Fruit fly (Drosophila melanogaster): ENCODE measurements around the gene CG2116.

The CG2116 gene

DNA sequence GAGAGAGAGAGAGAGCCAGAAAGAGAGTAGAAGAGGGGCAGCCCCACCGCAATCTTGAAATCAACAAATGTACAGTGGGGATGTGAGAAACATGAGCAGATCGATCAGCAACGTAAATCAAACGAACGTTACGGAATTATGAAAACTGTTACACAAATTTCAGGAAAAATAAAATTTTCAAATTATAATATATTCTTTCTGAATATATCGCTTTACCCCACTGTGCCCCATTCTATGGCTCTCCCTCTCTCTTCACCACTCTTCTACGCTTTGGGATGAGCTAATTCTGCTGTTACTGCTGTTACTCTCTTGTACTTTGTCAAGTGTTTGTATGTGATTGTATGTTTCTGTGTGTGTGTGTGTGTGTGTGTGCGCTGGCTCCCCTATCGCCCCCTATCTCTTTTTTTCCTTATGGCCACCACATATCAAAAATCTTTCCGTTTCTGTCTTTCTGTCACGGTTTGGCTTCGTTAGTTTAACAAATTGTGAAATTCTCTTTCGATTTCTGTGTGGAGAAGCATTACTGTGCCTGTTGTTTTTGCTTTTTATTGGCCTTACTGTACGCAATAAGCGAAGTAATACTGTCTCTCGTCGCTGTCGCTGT lies 38.5 kb upstream of the CG2116 start (continued):
- peak; percentile 88 for TF ChIP-seq CG11902 (GFP tag; optimal IDR thresholded peaks at IDR 0.05)
- peak; percentile 93 for TF ChIP-seq spab (GFP tag; optimal IDR thresholded peaks at IDR 0.05)
- peak; percentile 93 for TF ChIP-seq dsx (GFP tag; optimal IDR thresholded peaks at IDR 0.05; ENCODE audit: poor library complexity, severe bottlenecking)
- peak; percentile 88 for TF ChIP-seq Ets21C (GFP tag; optimal IDR thresholded peaks at IDR 0.05)
- TF ChIP-seq svp (GFP tag): peak; percentile 96
- peak; percentile 97 for TF ChIP-seq pdm3 (GFP tag; optimal IDR thresholded peaks at IDR 0.05)
- TF ChIP-seq CG34406 (GFP tag; optimal IDR thresholded peaks at IDR 0.05): peak; percentile 96
- TF ChIP-seq ss (GFP tag; optimal IDR thresholded peaks at IDR 0.05): peak; percentile 93 to 94
- peak; percentile 99 for TF ChIP-seq Eip78C (GFP tag)
- TF ChIP-seq Sox14 (GFP tag; optimal IDR thresholded peaks at IDR 0.05): peak; percentile 95
- TF ChIP-seq achi (GFP tag; optimal IDR thresholded peaks at IDR 0.05): peak; percentile 97
- peak; percentile 97 for TF ChIP-seq acj6 (GFP tag; optimal IDR thresholded peaks at IDR 0.05)
- TF ChIP-seq Sox102F (GFP tag; optimal IDR thresholded peaks at IDR 0.05): peak; percentile 95
- TF ChIP-seq CG8632 (GFP tag; optimal IDR thresholded peaks at IDR 0.05): peak; percentile 96
- peak; percentile 96 for TF ChIP-seq CG11294 (GFP tag; IDR thresholded peaks at IDR 0.05)
- TF ChIP-seq salr (GFP tag; optimal IDR thresholded peaks at IDR 0.05): peak; percentile 92 to 93
- peak; percentile 96 for TF ChIP-seq esn (GFP tag; optimal IDR thresholded peaks at IDR 0.05)
- peak; percentile 97 for TF ChIP-seq net (GFP tag; optimal IDR thresholded peaks at IDR 0.05)
- peak; percentile 91 for TF ChIP-seq Sox15 (GFP tag; optimal IDR thresholded peaks at IDR 0.05)
- peak; percentile 94 for TF ChIP-seq CG4318 (GFP tag; optimal IDR thresholded peaks at IDR 0.05)
- TF ChIP-seq CG1621 (tag; optimal IDR thresholded peaks at IDR 0.05): peak; percentile 94
- TF ChIP-seq CG32006 (GFP tag; optimal IDR thresholded peaks at IDR 0.05): peak; percentile 97
- peak; percentile 93 for TF ChIP-seq dac (GFP tag; optimal IDR thresholded peaks at IDR 0.05)
- peak; percentile 96 for TF ChIP-seq CG11762 (GFP tag; optimal IDR thresholded peaks at IDR 0.05; ENCODE audit: insufficient read depth)
- TF ChIP-seq Lpt (GFP tag; optimal IDR thresholded peaks at IDR 0.05): peak; percentile 97
- peak; percentile 95 for TF ChIP-seq Hr4 (GFP tag; optimal IDR thresholded peaks at IDR 0.05)
- peak; percentile 91 for TF ChIP-seq Hr39 (GFP tag; optimal IDR thresholded peaks at IDR 0.05)
- peak; percentile 90 for TF ChIP-seq CG6808 (GFP tag; optimal IDR thresholded peaks at IDR 0.05)
- TF ChIP-seq Hr38 (GFP tag; optimal IDR thresholded peaks at IDR 0.05): no peak
- peak; percentile 91 for TF ChIP-seq fd59A (GFP tag; optimal IDR thresholded peaks at IDR 0.05)
- peak; percentile 94 for TF ChIP-seq CG16779 (tag; optimal IDR thresholded peaks at IDR 0.05)
- peak; percentile 96 for TF ChIP-seq CG8319 (GFP tag; optimal IDR thresholded peaks at IDR 0.05)
- TF ChIP-seq Met (GFP tag; optimal IDR thresholded peaks at IDR 0.05): peak; percentile 97
- peak; percentile 80 for TF ChIP-seq fkh (GFP tag; optimal IDR thresholded peaks at IDR 0.05)
- TF ChIP-seq fd85E (GFP tag; optimal IDR thresholded peaks at IDR 0.05): peak; percentile 84
- TF ChIP-seq CG31627 (GFP tag; optimal IDR thresholded peaks at IDR 0.05): peak; percentile 92
- peak; percentile 93 for TF ChIP-seq CG10669 (GFP tag; optimal IDR thresholded peaks at IDR 0.05)

DNA sequence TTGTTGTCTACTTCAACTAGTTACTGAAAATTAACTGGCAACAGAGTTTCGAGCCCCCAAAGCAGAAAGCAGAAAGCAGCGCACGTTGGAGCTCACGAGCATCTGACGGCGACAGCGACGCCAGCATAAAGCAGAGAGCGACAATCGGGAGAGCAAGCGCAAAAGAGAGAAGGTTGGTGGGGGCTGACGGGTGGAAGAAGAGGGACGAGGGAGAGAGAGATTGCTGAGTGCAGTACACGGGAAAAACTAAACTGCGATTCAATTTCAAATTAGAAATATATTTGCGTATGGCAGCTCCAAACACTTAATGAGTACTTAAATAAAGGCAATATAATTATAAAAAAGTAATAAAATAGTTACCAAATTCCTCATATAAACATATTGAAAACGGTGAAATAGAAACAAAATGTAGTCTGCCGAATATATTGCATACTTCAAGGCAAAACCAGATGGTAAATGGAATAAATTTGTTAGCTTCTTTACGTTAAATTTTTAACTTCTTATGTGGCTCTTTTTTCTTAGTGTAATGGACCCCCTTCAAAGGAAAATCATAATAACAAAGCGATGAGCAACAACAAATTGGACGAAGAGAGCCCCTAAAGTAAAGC lies 37.4 kb upstream of the CG2116 start:
- TF ChIP-seq dsx (GFP tag; optimal IDR thresholded peaks at IDR 0.05; ENCODE audit: poor library complexity, severe bottlenecking) (peak; percentile 93), Gug (GFP tag; IDR thresholded peaks at IDR 0.05) (peak; percentile 96), spab (GFP tag; optimal IDR thresholded peaks at IDR 0.05) (peak; percentile 95), CG11902 (GFP tag; optimal IDR thresholded peaks at IDR 0.05) (peak; percentile 87), CG10631 (GFP tag; optimal IDR thresholded peaks at IDR 0.05) (peak; percentile 96), CG3919 (GFP tag; optimal IDR thresholded peaks at IDR 0.05) (peak; percentile 95), CG15336 (GFP tag; IDR thresholded peaks at IDR 0.05) (peak; percentile 97), salr (GFP tag; optimal IDR thresholded peaks at IDR 0.05) (peak; percentile 87 to 95), CG11762 (GFP tag; optimal IDR thresholded peaks at IDR 0.05; ENCODE audit: insufficient read depth) (peak; percentile 93), CG4318 (GFP tag; optimal IDR thresholded peaks at IDR 0.05) (peak; percentile 94), dac (GFP tag; optimal IDR thresholded peaks at IDR 0.05) (peak; percentile 89), CG34406 (GFP tag; optimal IDR thresholded peaks at IDR 0.05) (peak; percentile 96), CG6276 (GFP tag; optimal IDR thresholded peaks at IDR 0.05) (peak; percentile 96), CG31627 (GFP tag; optimal IDR thresholded peaks at IDR 0.05) (peak; percentile 91), lz (GFP tag; optimal IDR thresholded peaks at IDR 0.05) (peak; percentile 95), Hr4 (GFP tag; optimal IDR thresholded peaks at IDR 0.05) (peak; percentile 94), fd85E (GFP tag; optimal IDR thresholded peaks at IDR 0.05) (peak; percentile 68), pdm3 (GFP tag; optimal IDR thresholded peaks at IDR 0.05) (peak; percentile 95), CG10669 (GFP tag; optimal IDR thresholded peaks at IDR 0.05) (peak; percentile 95), Smox (GFP tag; optimal IDR thresholded peaks at IDR 0.05) (peak; percentile 99), fd59A (GFP tag; optimal IDR thresholded peaks at IDR 0.05) (peak; percentile 95), CG11294 (GFP tag; IDR thresholded peaks at IDR 0.05) (peak; percentile 89; the same call in 1 of the 2 replicates), CG16779 (tag; optimal IDR thresholded peaks at IDR 0.05) (peak; percentile 95), topi (GFP tag; optimal IDR thresholded peaks at IDR 0.05) (peak; percentile 96), achi (GFP tag; optimal IDR thresholded peaks at IDR 0.05) (peak; percentile 95), Blimp-1 (GFP tag; optimal IDR thresholded peaks at IDR 0.05) (peak; percentile 90), ss (GFP tag; optimal IDR thresholded peaks at IDR 0.05) (peak; percentile 96 to 97)

All from whole organism, prepupa.